Worm (Caenorhabditis elegans) whole organism, L1 larva: ENCODE measurements around the gene bath-29.

ENCODE experiments used
- C04F5.9 ChIP-seq: sonication (generic microtip); optimal IDR thresholded peaks from 2 replicates; lab custom pipeline; 2016; ENCODE audit warnings: missing genetic modification characterization, missing compliant biosample characterization
- C34B4.2 ChIP-seq: sonication (generic microtip); optimal IDR thresholded peaks from 2 replicates; lab custom pipeline; 2017; ENCODE audit warnings: mild to moderate bottlenecking, missing genetic modification characterization, missing compliant biosample characterization
- F16B12.6 ChIP-seq: fragments of 150-350 bp; optimal IDR thresholded peaks from 2 replicates; lab custom pipeline; 2014; ENCODE audit warnings: missing biosample characterization, missing genetic modification characterization
- aly-2 ChIP-seq: fragments of 150-350 bp; optimal IDR thresholded peaks from 2 replicates; lab custom pipeline; 2014; ENCODE audit warnings: missing biosample characterization, missing genetic modification characterization
- ceh-63 ChIP-seq: fragments of 200-800 bp; sonication (Bioruptor generic); optimal IDR thresholded peaks from 2 replicates; lab custom pipeline; 2018; ENCODE audit warnings: mild to moderate bottlenecking, missing genetic modification characterization, missing compliant biosample characterization
- ceh-82 ChIP-seq, 3 experiments: fragments of 150-350 bp in 1 of 3; sonication (generic microtip) in 2 of 3; optimal IDR thresholded peaks; 2 replicates each; lab custom pipeline; 2014 to 2017; ENCODE audit warnings: missing biosample characterization in 3 of 3, missing genetic modification characterization in 3 of 3
- ces-1 ChIP-seq: fragments of 150-350 bp; optimal IDR thresholded peaks from 2 replicates; lab custom pipeline; 2014; ENCODE audit warnings: missing biosample characterization, missing genetic modification reagents, missing genetic modification characterization
- dpl-1 ChIP-seq, 3 experiments: fragments of 150-350 bp in 2 of 3; sonication (generic microtip) in 1 of 3; optimal IDR thresholded peaks; 2 replicates each; lab custom pipeline; 2014 to 2017; ENCODE audit warnings: missing biosample characterization in 3 of 3, missing genetic modification characterization in 3 of 3, missing genetic modification reagents in 3 of 3
- dsc-1 ChIP-seq: sonication (generic microtip); optimal IDR thresholded peaks from 2 replicates; lab custom pipeline; 2016; ENCODE audit warnings: mild to moderate bottlenecking, missing genetic modification characterization, missing compliant biosample characterization
- efl-1 ChIP-seq, 4 experiments: fragments of 150-350 bp; optimal IDR thresholded peaks in 3 of 4; peaks in 1 of 4; 1 replicate in 1 of 4; 2 replicates in 3 of 4; lab custom pipeline; 2014; ENCODE audit warnings: missing biosample characterization in 2 of 4, missing genetic modification characterization in 2 of 4, missing genetic modification reagents in 2 of 4
- egl-13 ChIP-seq: sonication (generic microtip); optimal IDR thresholded peaks from 2 replicates; lab custom pipeline; 2016; ENCODE audit warnings: missing genotype, missing genetic modification reagents, missing genetic modification characterization, missing compliant biosample characterization
- egl-27 ChIP-seq, 2 experiments: fragments of 150-350 bp in 1 of 2; sonication (generic microtip); optimal IDR thresholded peaks; 3 replicates each; lab custom pipeline; 2017 to 2018; ENCODE audit warnings: missing biosample characterization in 2 of 2, missing genetic modification characterization in 2 of 2, missing genetic modification reagents in 2 of 2
- elt-2 ChIP-seq: sonication (generic microtip); optimal IDR thresholded peaks from 2 replicates; lab custom pipeline; 2016; ENCODE audit warnings: missing genetic modification characterization, mild to moderate bottlenecking, inconsistent platforms, missing compliant biosample characterization, missing genetic modification reagents
- elt-3 ChIP-seq, 6 experiments: fragments of 150-350 bp in 1 of 6; sonication (generic microtip); optimal IDR thresholded peaks; 2 replicates each; lab custom pipeline; 2017 to 2018; ENCODE audit warnings: missing biosample characterization in 6 of 6, missing genetic modification characterization in 6 of 6, inconsistent platforms in 1 of 6
- grh-1 ChIP-seq: fragments of 200-800 bp; sonication (Bioruptor generic); IDR thresholded peaks from 2 replicates; pipeline ENCODE4 v1.3.6; 2022; ENCODE audit warnings: missing genetic modification reagents, missing genetic modification characterization, missing compliant biosample characterization
- hlh-17 ChIP-seq: fragments of 200-800 bp; sonication (Bioruptor generic); optimal IDR thresholded peaks from 2 replicates; lab custom pipeline; 2018; ENCODE audit warnings: missing genetic modification characterization, mild to moderate bottlenecking, missing compliant biosample characterization, moderate library complexity, borderline replicate concordance
- hpl-2 ChIP-seq: fragments of 150-350 bp; optimal IDR thresholded peaks from 2 replicates; lab custom pipeline; 2014; ENCODE audit warnings: missing biosample characterization, missing genetic modification reagents, missing genetic modification characterization
- isw-1 ChIP-seq: fragments of 200-800 bp; sonication (Bioruptor generic); IDR thresholded peaks from 2 replicates; pipeline ENCODE4 v1.3.6; 2022; ENCODE audit warnings: missing genetic modification characterization, missing compliant biosample characterization
- jun-1 ChIP-seq: fragments of 150-350 bp; optimal IDR thresholded peaks from 2 replicates; lab custom pipeline; 2014; ENCODE audit warnings: missing biosample characterization, missing genetic modification reagents, missing genetic modification characterization
- lin-15B ChIP-seq: fragments of 150-350 bp; sonication (generic microtip); optimal IDR thresholded peaks from 3 replicates; lab custom pipeline; 2014; ENCODE audit warnings: missing biosample characterization, missing genetic modification characterization
- mef-2 ChIP-seq: fragments of 150-350 bp; optimal IDR thresholded peaks from 2 replicates; lab custom pipeline; 2014; ENCODE audit warnings: missing biosample characterization, missing genetic modification characterization
- nhr-20 ChIP-seq: sonication (generic microtip); optimal IDR thresholded peaks from 2 replicates; lab custom pipeline; 2016; ENCODE audit warnings: mild to moderate bottlenecking, missing genetic modification characterization, missing compliant biosample characterization
- nhr-237 ChIP-seq: fragments of 150-350 bp; optimal IDR thresholded peaks from 2 replicates; lab custom pipeline; 2014; ENCODE audit warnings: missing biosample characterization, missing genetic modification characterization
- nhr-28 ChIP-seq: fragments of 150-350 bp; optimal IDR thresholded peaks from 2 replicates; lab custom pipeline; 2014; ENCODE audit warnings: missing biosample characterization, missing genetic modification characterization
- nhr-47 ChIP-seq: sonication (generic microtip); optimal IDR thresholded peaks from 2 replicates; lab custom pipeline; 2016; ENCODE audit warnings: mild to moderate bottlenecking, missing genetic modification characterization, moderate library complexity, missing compliant biosample characterization
- nhr-71 ChIP-seq: sonication (generic microtip); optimal IDR thresholded peaks from 2 replicates; lab custom pipeline; 2016; ENCODE audit warnings: mild to moderate bottlenecking, missing genetic modification characterization, moderate library complexity, missing compliant biosample characterization
- nhr-84 ChIP-seq: sonication (generic microtip); optimal IDR thresholded peaks from 2 replicates; lab custom pipeline; 2017; ENCODE audit warnings: missing biosample characterization, missing genetic modification characterization
- nhr-85 ChIP-seq: sonication (generic microtip); peaks from one replicate; lab custom pipeline; 2016; ENCODE audit warnings: missing genetic modification characterization, inconsistent platforms, missing compliant biosample characterization
- nhr-90 ChIP-seq: sonication (generic microtip); optimal IDR thresholded peaks from 2 replicates; lab custom pipeline; 2016; ENCODE audit warnings: mild to moderate bottlenecking, missing genetic modification characterization, missing compliant biosample characterization; ENCODE audit not compliant: poor library complexity
- pax-3 ChIP-seq: fragments of 200-800 bp; sonication (Bioruptor generic); optimal IDR thresholded peaks from 2 replicates; lab custom pipeline; 2018; ENCODE audit warnings: mild to moderate bottlenecking, missing genetic modification characterization, moderate library complexity, missing compliant biosample characterization
- skn-1 ChIP-seq: fragments of 150-350 bp; optimal IDR thresholded peaks from 2 replicates; lab custom pipeline; 2014; ENCODE audit warnings: missing biosample characterization, missing genetic modification characterization
- snpc-4 ChIP-seq: fragments of 150-350 bp; optimal IDR thresholded peaks from 2 replicates; lab custom pipeline; 2014; ENCODE audit warnings: missing biosample characterization, missing genetic modification characterization
- swsn-7 ChIP-seq: sonication (generic microtip); optimal IDR thresholded peaks from 2 replicates; lab custom pipeline; 2016; ENCODE audit warnings: missing genetic modification characterization, missing compliant biosample characterization
- tbx-2 ChIP-seq: sonication (generic microtip); optimal IDR thresholded peaks from 2 replicates; lab custom pipeline; 2016; ENCODE audit warnings: missing genetic modification characterization, missing compliant biosample characterization
- unc-130 ChIP-seq: fragments of 150-350 bp; optimal IDR thresholded peaks from 2 replicates; lab custom pipeline; 2017; ENCODE audit warnings: missing biosample characterization, missing genetic modification characterization, inconsistent platforms
- unc-86 ChIP-seq: sonication (generic microtip); optimal IDR thresholded peaks from 2 replicates; lab custom pipeline; 2016; ENCODE audit warnings: missing genetic modification characterization, missing compliant biosample characterization
- unc-98 ChIP-seq: fragments of 200-800 bp; sonication (Bioruptor generic); IDR thresholded peaks from 2 replicates; pipeline ENCODE4 v1.3.6; 2022; ENCODE audit warnings: missing genetic modification characterization, missing compliant biosample characterization
- ztf-11 ChIP-seq, 2 experiments: sonication (generic microtip); optimal IDR thresholded peaks; 2 replicates each; lab custom pipeline; 2016 to 2017; ENCODE audit warnings: missing genetic modification characterization in 2 of 2, missing biosample characterization in 1 of 2, missing compliant biosample characterization in 1 of 2

Gene bath-29

DNA sequence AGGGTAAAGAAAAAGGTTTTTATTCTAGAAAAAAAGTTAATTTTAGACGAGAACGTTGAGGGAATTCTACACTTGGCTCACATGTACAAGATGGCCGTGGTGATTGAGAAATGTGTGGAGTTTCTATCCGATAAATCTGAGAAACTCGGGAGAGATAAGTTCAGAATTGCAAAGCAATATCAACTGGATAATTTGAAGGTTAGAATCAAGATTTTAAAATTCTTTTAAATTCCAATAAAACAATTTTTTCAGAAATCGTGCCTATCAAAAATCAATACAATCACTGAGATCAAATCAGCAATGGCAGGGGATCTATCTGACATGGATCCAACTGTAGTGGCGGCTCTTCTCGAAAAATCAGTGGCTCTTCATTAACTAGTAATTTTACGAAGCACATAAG lies 29.9 kb downstream of the bath-29 start, which contains the start of gene Y49F6C.2:
Gene Y49F6C.2 (plus strand): TSS at position 301 of the 400 bp plus-strand sequence.
- no peak for TF ChIP-seq jun-1 (tag; lab: Kevin White, UChicago)
- no peak for TF ChIP-seq grh-1
- TF ChIP-seq tbx-2 (tag; lab: Kevin White, UChicago), result no peak
- no peak for TF ChIP-seq ceh-82 (tag; optimal IDR thresholded peaks at IDR 0.05; lab: Kevin White, UChicago)
- TF ChIP-seq nhr-85, result no peak
- no peak for TF ChIP-seq pax-3 (tag; lab: Kevin White, UChicago)
- no peak for TF ChIP-seq C34B4.2 (tag; lab: Kevin White, UChicago)
- no peak for TF ChIP-seq efl-1 (optimal IDR thresholded peaks at IDR 0.05; lab: Kevin White, UChicago)
- TF ChIP-seq efl-1 (GFP tag; optimal IDR thresholded peaks at IDR 0.05 in 1 of 2; lab: Kevin White, UChicago), result no peak
- TF ChIP-seq nhr-28 (tag; lab: Kevin White, UChicago), result no peak
- TF ChIP-seq unc-86 (tag; lab: Kevin White, UChicago), result no peak
- no peak for TF ChIP-seq hpl-2 (GFP tag; lab: Kevin White, UChicago)
- no peak for TF ChIP-seq elt-3 (tag; optimal IDR thresholded peaks at IDR 0.05; lab: Kevin White, UChicago)
- no peak for TF ChIP-seq nhr-237 (tag; lab: Kevin White, UChicago)
- no peak for TF ChIP-seq skn-1 (tag; lab: Kevin White, UChicago)
- TF ChIP-seq nhr-47, result no peak
- no peak for TF ChIP-seq lin-15B
- TF ChIP-seq hlh-17 (GFP tag; lab: Kevin White, UChicago), result no peak

DNA sequence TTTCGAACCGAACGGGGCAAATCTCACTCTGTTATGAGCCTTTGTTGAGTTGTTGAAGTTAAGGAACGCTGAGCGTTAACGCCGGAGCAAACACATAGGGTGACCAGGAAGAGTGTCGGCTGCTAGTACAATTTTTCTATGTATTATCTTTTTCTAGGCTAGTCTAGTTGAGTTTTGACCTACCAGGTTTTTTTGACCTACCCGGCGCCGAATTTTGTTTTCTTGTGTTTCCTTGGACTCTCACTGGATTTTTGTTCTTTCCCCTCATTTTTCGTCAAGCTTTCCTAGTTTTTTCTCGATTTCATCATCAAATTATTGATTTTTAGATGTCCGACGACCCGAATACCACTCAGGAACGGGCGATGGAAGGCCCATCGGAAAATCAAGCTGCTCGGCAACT lies 33.1 kb downstream of the bath-29 start, which contains the start of gene T06D4.1:
Gene T06D4.1 (plus strand): TSS at position 321 of the 400 bp plus-strand sequence.
- TF ChIP-seq nhr-28 (tag; lab: Kevin White, UChicago) (no peak), unc-98 (no peak), ceh-63 (GFP tag; lab: Kevin White, UChicago) (no peak), snpc-4 (tag; lab: Kevin White, UChicago) (no peak), dsc-1 (tag; lab: Kevin White, UChicago) (no peak), isw-1 (GFP tag; lab: Robert Waterston, UW) (no peak), nhr-84 (tag; lab: Kevin White, UChicago) (no peak), ceh-82 (tag; optimal IDR thresholded peaks at IDR 0.05; lab: Kevin White, UChicago) (no peak), nhr-47 (no peak)
- TF ChIP-seq, all 84 proteins: peak for 0

DNA sequence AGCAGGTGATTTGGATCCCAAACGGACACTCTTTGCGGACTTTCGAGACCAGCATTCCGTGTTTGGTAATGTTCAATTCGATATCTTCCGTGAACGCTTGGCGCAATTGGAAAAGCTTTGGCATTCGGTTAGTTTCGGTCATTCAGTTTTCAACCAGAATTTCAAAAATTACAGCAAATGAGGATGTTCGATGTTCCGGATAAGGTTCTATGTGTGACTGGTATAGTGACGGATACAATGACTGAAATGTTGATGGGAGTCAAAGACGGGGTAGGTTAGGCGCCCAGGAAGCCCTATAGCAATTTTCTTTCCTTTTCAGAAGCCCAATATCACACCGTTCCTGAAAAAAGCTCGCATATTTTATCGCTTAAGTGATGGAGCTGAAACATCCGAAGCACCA lies 34.8 kb downstream of the bath-29 start:
- no peak for TF ChIP-seq swsn-7 (tag; lab: Kevin White, UChicago)
- TF ChIP-seq ces-1 (GFP tag; lab: Kevin White, UChicago), result no peak
- TF ChIP-seq nhr-71 (tag; lab: Kevin White, UChicago), result no peak

DNA sequence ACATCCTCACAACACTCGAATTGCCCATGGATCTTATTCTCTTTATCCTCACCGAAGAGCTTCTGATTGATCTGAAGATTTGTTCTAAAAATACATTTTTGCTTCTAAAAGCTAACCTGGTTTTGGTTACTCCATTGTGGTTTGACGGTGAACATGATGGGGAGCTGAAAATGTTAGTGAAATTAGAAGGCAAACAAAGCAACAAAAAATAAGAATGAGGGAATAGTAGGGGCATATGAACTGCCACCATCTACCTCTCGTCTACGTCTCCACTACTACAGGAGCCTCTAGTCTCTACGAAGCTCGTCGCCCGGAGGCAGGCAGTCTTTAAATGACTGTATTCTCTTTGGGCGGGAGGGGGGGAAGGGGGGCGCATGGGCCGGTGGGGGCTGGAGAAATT lies 37.4 kb downstream of the bath-29 start, which contains the start of gene T06D4.2:
Gene T06D4.2 (minus strand): TSS at position 170 of the 400 bp plus-strand sequence.
- TF ChIP-seq aly-2 (no peak), nhr-20 (no peak), C34B4.2 (tag; lab: Kevin White, UChicago) (no peak), elt-2 (no peak)

DNA sequence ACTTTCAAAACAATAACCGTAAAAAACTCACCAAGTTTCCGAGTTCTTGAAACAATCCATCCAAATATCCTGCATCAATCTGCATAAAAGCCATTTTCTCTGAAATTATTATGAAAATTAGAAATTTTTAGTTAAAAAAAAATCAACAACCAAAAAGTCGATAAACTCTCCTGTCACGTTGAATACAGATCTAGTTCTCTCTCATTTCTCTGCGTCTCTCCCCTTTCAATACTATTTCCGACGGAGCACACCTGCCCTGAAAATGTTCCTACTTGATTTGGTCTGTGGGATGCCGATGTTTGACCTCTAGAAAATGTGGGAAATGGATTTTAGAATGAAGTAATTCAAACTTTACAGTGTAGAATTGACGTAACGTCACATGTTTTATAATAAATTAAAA lies 39.1 kb downstream of the bath-29 start, which contains the start of gene T06D4.6:
Gene T06D4.6 (minus strand): TSS at position 101 of the 400 bp plus-strand sequence.
- TF ChIP-seq ztf-11 (tag; optimal IDR thresholded peaks at IDR 0.05; lab: Kevin White, UChicago) (no peak), mef-2 (tag; lab: Kevin White, UChicago) (no peak), nhr-84 (tag; lab: Kevin White, UChicago) (no peak)

DNA sequence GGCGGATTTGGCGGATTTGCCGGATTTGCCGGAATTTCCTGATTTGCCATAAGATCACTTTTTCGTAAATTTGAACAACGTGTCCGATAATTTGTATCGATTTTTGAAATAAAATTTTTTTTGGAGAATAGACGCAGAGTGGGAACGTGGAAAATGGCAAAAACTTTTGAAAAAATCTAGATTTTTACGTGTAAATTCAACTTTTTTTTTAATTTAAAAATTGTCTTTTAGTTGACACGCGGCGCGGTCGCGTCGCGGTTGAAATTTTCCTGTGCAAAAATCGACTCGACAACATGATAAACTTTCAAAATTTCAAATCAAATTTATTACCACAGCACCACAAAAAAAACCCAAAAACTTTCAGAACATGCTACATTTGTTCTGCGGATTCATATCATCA lies 47.1 kb downstream of the bath-29 start, which contains the start of gene nep-20:
Gene nep-20 (minus strand): TSS at position 101 of the 400 bp plus-strand sequence.
- TF ChIP-seq unc-130 (tag; lab: Kevin White, UChicago) (no peak), skn-1 (tag; lab: Kevin White, UChicago) (no peak), ztf-11 (tag; optimal IDR thresholded peaks at IDR 0.05; lab: Kevin White, UChicago) (no peak), egl-27 (tag; optimal IDR thresholded peaks at IDR 0.05; lab: Kevin White, UChicago) (no peak), nhr-85 (no peak), nhr-90 (no peak), mef-2 (tag; lab: Kevin White, UChicago) (no peak), unc-86 (tag; lab: Kevin White, UChicago) (no peak), egl-13 (no peak), dpl-1 (GFP tag; optimal IDR thresholded peaks at IDR 0.05; lab: Kevin White, UChicago) (no peak), C04F5.9 (tag; lab: Kevin White, UChicago) (no peak), dsc-1 (tag; lab: Kevin White, UChicago) (no peak), F16B12.6 (tag; lab: Kevin White, UChicago) (no peak)
